Fruit fly (Drosophila melanogaster): ENCODE measurements around the gene Gug.

Gene Gug

dm6 chr3L:8421808-8422586, 27.7 kb upstream of the Gug start, which contains the start of gene CG32354:
CG32354 (minus strand) TSS chr3L:8422205.
- no peak for TF ChIP-seq CG2199 (GFP tag; IDR thresholded peaks at IDR 0.05)
- peak; percentile 59 for TF ChIP-seq Adf1 (GFP tag; IDR thresholded peaks at IDR 0.05)
- 0 out of 2 replicates have a peak, but pooled peaks have one; percentile 6 for TF ChIP-seq Drgx (GFP tag; IDR thresholded peaks at IDR 0.05)
- TF ChIP-seq nom (GFP tag; optimal IDR thresholded peaks at IDR 0.05) = peak; percentile 53
- TF ChIP-seq Camta (GFP tag; optimal IDR thresholded peaks at IDR 0.05) = no peak
- TF ChIP-seq phol (tag; optimal IDR thresholded peaks at IDR 0.05) = peak; percentile 15
- TF ChIP-seq CG8281 (tag; optimal IDR thresholded peaks at IDR 0.05) = peak; percentile 53
- TF ChIP-seq Gug (GFP tag; IDR thresholded peaks at IDR 0.05) = peak; percentile 19; the same call in 2 of the 4 replicates
- no peak for TF ChIP-seq Ada2b (GFP tag; IDR thresholded peaks at IDR 0.05)
- TF ChIP-seq CG2712 (tag; optimal IDR thresholded peaks at IDR 0.05) = no peak
- TF ChIP-seq gsb-n (tag; optimal IDR thresholded peaks at IDR 0.05) = no peak
- peak; percentile 15 for TF ChIP-seq cg (GFP tag; optimal IDR thresholded peaks at IDR 0.05)
- TF ChIP-seq usp (GFP tag; optimal IDR thresholded peaks at IDR 0.05) = no peak
- peak; percentile 58 for TF ChIP-seq CG4360 (GFP tag; IDR thresholded peaks at IDR 0.05)
- TF ChIP-seq trh (GFP tag; optimal IDR thresholded peaks at IDR 0.05) = no peak

- TF ChIP-seq CG17361 (GFP tag; IDR thresholded peaks at IDR 0.05) (peak; percentile 73; the same call in 2 of the 3 replicates), gt (GFP tag; IDR thresholded peaks at IDR 0.05) (no peak), phol (tag; optimal IDR thresholded peaks at IDR 0.05) (peak; percentile 49), CG6689 (GFP tag; IDR thresholded peaks at IDR 0.05) (0 out of 2 replicates have a peak, but pooled peaks have one; percentile 24), PHDP (tag; optimal IDR thresholded peaks at IDR 0.05) (peak; percentile 1), CG8281 (tag; optimal IDR thresholded peaks at IDR 0.05) (no peak), lov (optimal IDR thresholded peaks at IDR 0.05) (no peak), lov (GFP tag; IDR thresholded peaks at IDR 0.05) (no peak), zfh2 (GFP tag; optimal IDR thresholded peaks at IDR 0.05) (no peak), Eip74EF (GFP tag; optimal IDR thresholded peaks at IDR 0.05) (peak in 1 of 2 experiments; percentile 32), CG12942 (GFP tag; optimal IDR thresholded peaks at IDR 0.05) (no peak), CG14710 (tag; optimal IDR thresholded peaks at IDR 0.05) (peak; percentile 33), CG1529 (GFP tag; optimal IDR thresholded peaks at IDR 0.05) (peak; percentile 11), CG9437 (GFP tag; optimal IDR thresholded peaks at IDR 0.05) (peak; percentile 51), schlank (tag; optimal IDR thresholded peaks at IDR 0.05) (no peak), lola (GFP tag; optimal IDR thresholded peaks at IDR 0.05) (peak in 1 of 3 experiments; percentile 38), Sox100B (GFP tag; optimal IDR thresholded peaks at IDR 0.05) (peak; percentile 62), CG17829 (tag; optimal IDR thresholded peaks at IDR 0.05) (no peak), Oli (tag; optimal IDR thresholded peaks at IDR 0.05) (peak; percentile 19), CG17385 (GFP tag; optimal IDR thresholded peaks at IDR 0.05) (peak; percentile 7), Six4 (GFP tag; optimal IDR thresholded peaks at IDR 0.05) (peak; percentile 26), tio (GFP tag; optimal IDR thresholded peaks at IDR 0.05) (peak; percentile 15), bcd (GFP tag; optimal IDR thresholded peaks at IDR 0.05) (no peak), CoRest (tag; optimal IDR thresholded peaks at IDR 0.05) (peak; percentile 21), Hr78 (GFP tag; optimal IDR thresholded peaks at IDR 0.05) (peak in 1 of 2 experiments; percentile 17), fd96Cb (tag; optimal IDR thresholded peaks at IDR 0.05) (peak; percentile 10), gem (tag; optimal IDR thresholded peaks at IDR 0.05) (peak; percentile 50), Drgx (GFP tag; IDR thresholded peaks at IDR 0.05) (0 out of 2 replicates have a peak, but pooled peaks have one; percentile 4), CG2712 (tag; optimal IDR thresholded peaks at IDR 0.05) (peak; percentile 20), CG6254 (GFP tag; optimal IDR thresholded peaks at IDR 0.05) (no peak), ATbp (GFP tag; optimal IDR thresholded peaks at IDR 0.05) (peak; percentile 14), NK7.1 (GFP tag; optimal IDR thresholded peaks at IDR 0.05) (no peak), D19A (tag; optimal IDR thresholded peaks at IDR 0.05) (peak; percentile 23), D (optimal IDR thresholded peaks at IDR 0.05) (no peak), D (GFP tag; optimal IDR thresholded peaks at IDR 0.05) (peak; percentile 24), nmo (GFP tag; optimal IDR thresholded peaks at IDR 0.05) (peak; percentile 47)
Measured at dm6 chr3L:8423156-8423555, 26.6 kb upstream of the Gug start.

Data from whole organism, embryonic.